Fruit fly (Drosophila melanogaster) whole organism, embryonic: Measurements from ENCODE around the gene Oseg1.

Experiments used
- Asciz ChIP-seq: fragments of 200-800 bp; sonication (Bioruptor generic); optimal IDR thresholded peaks from 2 replicates; lab custom pipeline; 2017; ENCODE audit warnings: missing biosample characterization, mild to moderate bottlenecking, missing genetic modification characterization, missing genetic modification reagents
- CG11504 ChIP-seq: fragments of 200-800 bp; sonication (Bioruptor generic); optimal IDR thresholded peaks from 3 replicates; lab custom pipeline; 2019; ENCODE audit warnings: missing biosample characterization, mild to moderate bottlenecking, missing genetic modification characterization, moderate library complexity
- CG13424 ChIP-seq: fragments of 200-800 bp; sonication (Bioruptor generic); optimal IDR thresholded peaks from 2 replicates; lab custom pipeline; 2019; ENCODE audit warnings: missing biosample characterization, mild to moderate bottlenecking, missing genetic modification characterization, moderate library complexity
- CG13775 ChIP-seq: fragments of 200-800 bp; sonication (Bioruptor generic); optimal IDR thresholded peaks from 3 replicates; lab custom pipeline; 2017; ENCODE audit warnings: missing biosample characterization, mild to moderate bottlenecking, missing genetic modification characterization
- CG1529 ChIP-seq: fragments of 200-800 bp; sonication (Bioruptor generic); optimal IDR thresholded peaks from 3 replicates; lab custom pipeline; 2018; ENCODE audit warnings: missing biosample characterization, missing genetic modification characterization
- CG16779 ChIP-seq: fragments of 200-800 bp; sonication (Bioruptor generic); IDR thresholded peaks from 2 replicates; pipeline ENCODE4 v1.3.6; 2022; ENCODE audit warnings: missing biosample characterization, missing genetic modification characterization
- CG17359 ChIP-seq: fragments of 200-800 bp; sonication (Bioruptor generic); optimal IDR thresholded peaks from 3 replicates; lab custom pipeline; 2018; ENCODE audit warnings: missing biosample characterization, mild to moderate bottlenecking, missing genetic modification characterization, moderate library complexity
- CG18011 ChIP-seq: fragments of 200-800 bp; sonication (Bioruptor generic); optimal IDR thresholded peaks from 2 replicates; lab custom pipeline; 2017; ENCODE audit warnings: missing biosample characterization, missing genetic modification characterization, mild to moderate bottlenecking, moderate library complexity, missing genotype
- CG18764 ChIP-seq: fragments of 200-800 bp; sonication (Bioruptor generic); optimal IDR thresholded peaks from 3 replicates; lab custom pipeline; 2016; ENCODE audit warnings: missing biosample characterization, missing genetic modification characterization
- CG2199 ChIP-seq: fragments of 200-800 bp; sonication (Bioruptor generic); IDR thresholded peaks from 3 replicates; pipeline ENCODE4 v1.3.6; 2022; ENCODE audit warnings: missing biosample characterization, missing genetic modification characterization
- CG3065 ChIP-seq: fragments of 200-800 bp; sonication (Bioruptor generic); optimal IDR thresholded peaks from 2 replicates; lab custom pipeline; 2016; ENCODE audit warnings: missing biosample characterization, missing genetic modification characterization
- CG3281 ChIP-seq: fragments of 200-800 bp; sonication (Bioruptor generic); optimal IDR thresholded peaks from 3 replicates; lab custom pipeline; 2017; ENCODE audit warnings: missing biosample characterization, mild to moderate bottlenecking, missing genetic modification characterization
- CG34422 ChIP-seq: fragments of 200-800 bp; sonication (Bioruptor generic); IDR thresholded peaks from 3 replicates; pipeline ENCODE4 v1.3.6; 2022; ENCODE audit warnings: missing biosample characterization, missing genetic modification characterization
- CG5180 ChIP-seq: fragments of 200-800 bp; sonication (Bioruptor generic); optimal IDR thresholded peaks from 3 replicates; lab custom pipeline; 2017; ENCODE audit warnings: missing biosample characterization, missing genetic modification characterization, mild to moderate bottlenecking, moderate library complexity, missing genetic modification reagents
- CG6254 ChIP-seq: fragments of 200-800 bp; sonication (Bioruptor generic); optimal IDR thresholded peaks from 3 replicates; lab custom pipeline; 2017; ENCODE audit warnings: mild to moderate bottlenecking, missing biosample characterization, missing genetic modification reagents, missing genetic modification characterization
- CG6854 ChIP-seq: fragments of 200-800 bp; sonication (Bioruptor generic); optimal IDR thresholded peaks from 3 replicates; lab custom pipeline; 2017; ENCODE audit warnings: missing biosample characterization, mild to moderate bottlenecking, missing genetic modification characterization
- CG7556 ChIP-seq: fragments of 200-800 bp; sonication (Bioruptor generic); optimal IDR thresholded peaks from 2 replicates; lab custom pipeline; 2017; ENCODE audit warnings: missing biosample characterization, mild to moderate bottlenecking, missing genetic modification characterization
- CG9727 ChIP-seq: fragments of 200-800 bp; sonication (Bioruptor generic); optimal IDR thresholded peaks from 3 replicates; lab custom pipeline; 2017; ENCODE audit warnings: missing biosample characterization, mild to moderate bottlenecking, missing genetic modification characterization
- CTCF ChIP-seq: fragments of 200-800 bp; sonication (Bioruptor generic); optimal IDR thresholded peaks from 2 replicates; lab custom pipeline; 2017; ENCODE audit warnings: missing biosample characterization, mild to moderate bottlenecking, missing genetic modification characterization, moderate library complexity
- Chrac-16 ChIP-seq: fragments of 200-800 bp; sonication (Bioruptor generic); optimal IDR thresholded peaks from 3 replicates; lab custom pipeline; 2016; ENCODE audit warnings: missing biosample characterization, missing genetic modification characterization
- CkIIα-i1 ChIP-seq: fragments of 200-800 bp; sonication (Bioruptor generic); IDR thresholded peaks from 2 replicates; pipeline ENCODE4 v1.3.6; 2022; ENCODE audit warnings: missing biosample characterization, missing genetic modification characterization
- CoRest ChIP-seq: fragments of 200-800 bp; sonication (Bioruptor generic); optimal IDR thresholded peaks from 3 replicates; lab custom pipeline; 2018; ENCODE audit warnings: missing biosample characterization, mild to moderate bottlenecking, missing genetic modification characterization, moderate library complexity
- D19A ChIP-seq: fragments of 200-800 bp; optimal IDR thresholded peaks from 3 replicates; lab custom pipeline; 2019; ENCODE audit warnings: missing biosample characterization, mild to moderate bottlenecking, missing genetic modification characterization, moderate library complexity
- Eip74EF ChIP-seq, 2 experiments: fragments of 200-800 bp in 1 of 2; fragments of >200 bp in 1 of 2; sonication (Bioruptor generic) in 1 of 2; optimal IDR thresholded peaks; 2 replicates each; lab custom pipeline; 2017 to 2019; ENCODE audit warnings: missing biosample characterization in 2 of 2, missing genetic modification characterization in 2 of 2, mild to moderate bottlenecking in 1 of 2, moderate library complexity in 1 of 2
- H2.0 ChIP-seq: fragments of 200-800 bp; sonication (Bioruptor generic); IDR thresholded peaks from 2 replicates; pipeline ENCODE4 v1.3.6; 2022; ENCODE audit warnings: missing biosample characterization, missing genetic modification characterization
- Hmr ChIP-seq: fragments of 200-800 bp; sonication (Bioruptor generic); optimal IDR thresholded peaks from 3 replicates; lab custom pipeline; 2017; ENCODE audit warnings: mild to moderate bottlenecking, missing biosample characterization, missing genetic modification reagents, missing genetic modification characterization
- Hr3 ChIP-seq: fragments of 200-800 bp; sonication (Bioruptor generic); optimal IDR thresholded peaks from 3 replicates; lab custom pipeline; 2016; ENCODE audit warnings: missing biosample characterization, missing genetic modification characterization
- Med ChIP-seq: fragments of 200-800 bp; sonication (Bioruptor generic); peaks from one replicate; lab custom pipeline; 2016; ENCODE audit warnings: missing biosample characterization, missing genetic modification characterization, mild to moderate bottlenecking, inconsistent platforms, moderate library complexity
- Nf-YC ChIP-seq: fragments of 200-800 bp; optimal IDR thresholded peaks from 3 replicates; lab custom pipeline; 2019; ENCODE audit warnings: missing biosample characterization, mild to moderate bottlenecking, missing genetic modification characterization, moderate library complexity
- Oli ChIP-seq: fragments of 200-800 bp; sonication (Bioruptor generic); optimal IDR thresholded peaks from 2 replicates; lab custom pipeline; 2018; ENCODE audit warnings: missing biosample characterization, mild to moderate bottlenecking, missing genetic modification characterization, moderate library complexity
- PHDP ChIP-seq: fragments of 200-800 bp; sonication (Bioruptor generic); optimal IDR thresholded peaks from 3 replicates; lab custom pipeline; 2018; ENCODE audit warnings: missing biosample characterization, mild to moderate bottlenecking, missing genetic modification characterization, moderate library complexity
- Scr ChIP-seq: fragments of 200-800 bp; sonication (Bioruptor generic); IDR thresholded peaks from 2 replicates; pipeline ENCODE4 v1.3.6; 2022; ENCODE audit warnings: missing biosample characterization, missing genetic modification characterization; ENCODE audit not compliant: partially characterized antibody
- Sox100B ChIP-seq: fragments of 200-800 bp; sonication (Bioruptor generic); optimal IDR thresholded peaks from 3 replicates; lab custom pipeline; 2018; ENCODE audit warnings: missing biosample characterization, mild to moderate bottlenecking, missing genetic modification characterization
- Xrp1 ChIP-seq: fragments of 200-800 bp; sonication (Bioruptor generic); IDR thresholded peaks from 2 replicates; pipeline ENCODE4 v1.3.6; 2022; ENCODE audit warnings: missing biosample characterization, missing genetic modification characterization
- ara ChIP-seq: fragments of 200-800 bp; sonication (Bioruptor generic); IDR thresholded peaks from 2 replicates; pipeline ENCODE4 v1.3.6; 2022; ENCODE audit warnings: missing biosample characterization, missing genetic modification characterization
- bsh ChIP-seq, 2 experiments: fragments of 200-800 bp; sonication (Bioruptor generic); optimal IDR thresholded peaks; 2 replicates each; lab custom pipeline; 2017 to 2018; ENCODE audit warnings: mild to moderate bottlenecking in 2 of 2, missing biosample characterization in 2 of 2, missing genetic modification characterization in 2 of 2, moderate library complexity in 1 of 2
- chm ChIP-seq: fragments of 200-800 bp; sonication (Bioruptor generic); IDR thresholded peaks from 2 replicates; pipeline ENCODE4 v1.3.6; 2022; ENCODE audit warnings: missing biosample characterization, missing genetic modification characterization
- crol ChIP-seq: fragments of 200-800 bp; sonication (Bioruptor generic); IDR thresholded peaks from 2 replicates; pipeline ENCODE4 v1.3.6; 2022; ENCODE audit warnings: missing biosample characterization, missing genetic modification characterization
- dmrt99B ChIP-seq: fragments of 200-800 bp; sonication (Bioruptor generic); optimal IDR thresholded peaks from 2 replicates; lab custom pipeline; 2018; ENCODE audit warnings: missing biosample characterization, mild to moderate bottlenecking, missing genetic modification characterization, moderate library complexity
- lab ChIP-seq: fragments of 200-800 bp; sonication (Bioruptor generic); optimal IDR thresholded peaks from 3 replicates; lab custom pipeline; 2017; ENCODE audit warnings: missing biosample characterization, missing genetic modification characterization, mild to moderate bottlenecking, moderate library complexity, missing genetic modification reagents
- nerfin-1 ChIP-seq: fragments of 200-800 bp; sonication (Bioruptor generic); optimal IDR thresholded peaks from 3 replicates; lab custom pipeline; 2019; ENCODE audit warnings: missing biosample characterization, mild to moderate bottlenecking, missing genetic modification characterization, moderate library complexity
- nom ChIP-seq: fragments of 200-800 bp; sonication (Bioruptor generic); optimal IDR thresholded peaks from 2 replicates; lab custom pipeline; 2017; ENCODE audit warnings: missing biosample characterization, missing genetic modification characterization, mild to moderate bottlenecking, moderate library complexity, missing genetic modification reagents
- pb ChIP-seq: fragments of 200-800 bp; sonication (Bioruptor generic); optimal IDR thresholded peaks from 3 replicates; lab custom pipeline; 2016; ENCODE audit warnings: missing biosample characterization, missing genetic modification characterization
- phol ChIP-seq: fragments of 200-800 bp; sonication (Bioruptor generic); optimal IDR thresholded peaks from 3 replicates; lab custom pipeline; 2018; ENCODE audit warnings: missing biosample characterization, mild to moderate bottlenecking, missing genetic modification characterization, moderate library complexity
- sens ChIP-seq: fragments of 200-800 bp; sonication (Bioruptor generic); peaks from one replicate; lab custom pipeline; 2016; ENCODE audit warnings: missing biosample characterization, missing genetic modification characterization
- sens-2 ChIP-seq: fragments of 200-800 bp; sonication (Bioruptor generic); IDR thresholded peaks from 2 replicates; pipeline ENCODE4 v1.3.6; 2022; ENCODE audit warnings: missing biosample characterization, missing genetic modification characterization
- sisA ChIP-seq: fragments of 200-800 bp; sonication (Bioruptor generic); IDR thresholded peaks from 2 replicates; pipeline ENCODE4 v1.3.6; 2022; ENCODE audit warnings: missing biosample characterization, missing genetic modification characterization
- tll ChIP-seq, 2 experiments: fragments of 200-800 bp in 1 of 2; fragments of >200 bp in 1 of 2; sonication (Bioruptor generic) in 1 of 2; optimal IDR thresholded peaks; 2 replicates each; lab custom pipeline; 2017 to 2019; ENCODE audit warnings: missing biosample characterization in 2 of 2, missing genetic modification characterization in 2 of 2, mild to moderate bottlenecking in 1 of 2, moderate library complexity in 1 of 2
- unpg ChIP-seq: fragments of 200-800 bp; sonication (Bioruptor generic); optimal IDR thresholded peaks from 3 replicates; lab custom pipeline; 2018; ENCODE audit warnings: missing biosample characterization, mild to moderate bottlenecking, missing genetic modification characterization, moderate library complexity
- wor ChIP-seq: fragments of 200-800 bp; sonication (Bioruptor generic); IDR thresholded peaks from 2 replicates; pipeline ENCODE4 v1.3.6; 2022; ENCODE audit warnings: missing biosample characterization, missing genetic modification characterization

Oseg1 gene

DNA sequence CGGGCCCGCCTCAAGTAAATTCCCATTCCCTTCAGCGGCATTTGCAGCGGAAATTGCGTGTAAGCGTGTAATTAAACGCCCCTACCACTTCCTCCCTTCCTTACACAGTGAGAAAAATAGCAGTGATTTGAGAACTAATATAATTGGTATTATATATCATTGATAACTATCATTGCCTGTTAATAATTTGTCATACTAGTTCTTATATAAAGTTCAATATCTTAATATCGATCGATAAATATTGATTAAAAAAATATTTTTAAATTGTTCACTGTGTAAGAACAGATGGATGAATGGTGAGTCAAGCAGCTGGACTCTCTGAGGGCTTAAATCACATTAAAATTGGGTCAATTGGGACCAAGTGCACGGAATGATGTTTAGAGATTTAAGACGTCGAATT, 32.4 kb upstream of the Oseg1 start (continued):
- peak; percentile 58 for TF ChIP-seq CG6854
- peak; percentile 34 for TF ChIP-seq Sox100B (GFP tag; lab: Kevin White, UChicago)
- no peak for TF ChIP-seq Scr
- peak; percentile 66 for TF ChIP-seq D19A (tag; lab: Kevin White, UChicago)
- TF ChIP-seq Asciz, result peak; percentile 15
- TF ChIP-seq dmrt99B (tag; lab: Kevin White, UChicago), result peak; percentile 61
- TF ChIP-seq chm, result 0 out of 2 replicates have a peak, but pooled peaks have one; percentile 30
- TF ChIP-seq wor, result no peak
- TF ChIP-seq Oli (tag; lab: Kevin White, UChicago), result peak; percentile 7
- peak; percentile 26 for TF ChIP-seq CG5180 (GFP tag; lab: Kevin White, UChicago)
- no peak for TF ChIP-seq sens-2 (GFP tag; lab: Robert Waterston, UW)
- TF ChIP-seq CG3281 (GFP tag; lab: Kevin White, UChicago), result peak; percentile 30
- no peak for TF ChIP-seq CG1529 (GFP tag; lab: Kevin White, UChicago)
- peak; percentile 76 for TF ChIP-seq CG17359 (tag; lab: Kevin White, UChicago)
- TF ChIP-seq CoRest, result peak; percentile 20
- 0 out of 2 replicates have a peak, but pooled peaks have one; percentile 5 for TF ChIP-seq ara (GFP tag; lab: Robert Waterston, UW)
- TF ChIP-seq crol (GFP tag; lab: Robert Waterston, UW), result no peak
- TF ChIP-seq Xrp1 (GFP tag; lab: Robert Waterston, UW), result peak; percentile 69; the same call in 1 of the 2 replicates
- TF ChIP-seq pb (GFP tag; lab: Kevin White, UChicago), result no peak
- TF ChIP-seq CG34422, result 0 out of 3 replicates have a peak, but pooled peaks have one; percentile 50
- peak; percentile 17 for TF ChIP-seq CG13424 (tag; lab: Kevin White, UChicago)
- peak; percentile 27 for TF ChIP-seq CG18764
- no peak for TF ChIP-seq CTCF (GFP tag; lab: Kevin White, UChicago)
- TF ChIP-seq unpg (GFP tag; lab: Kevin White, UChicago), result peak; percentile 27
- peak; percentile 29 for TF ChIP-seq PHDP (tag; lab: Kevin White, UChicago)
- TF ChIP-seq Nf-YC (tag; lab: Kevin White, UChicago), result peak; percentile 56
- peak in 1 of 2 experiments; percentile 39 for TF ChIP-seq Eip74EF (GFP tag; optimal IDR thresholded peaks at IDR 0.05; lab: Kevin White, UChicago)
- TF ChIP-seq CG18011 (GFP tag; lab: Kevin White, UChicago), result no peak
- TF ChIP-seq phol (tag; lab: Kevin White, UChicago), result peak; percentile 71
- peak; percentile 11 for TF ChIP-seq CG7556 (GFP tag; lab: Kevin White, UChicago)
- peak; percentile 38 for TF ChIP-seq sisA
- TF ChIP-seq Med (GFP tag; lab: Kevin White, UChicago), result peak; percentile 66
- TF ChIP-seq nom (GFP tag; lab: Kevin White, UChicago), result peak; percentile 33
- TF ChIP-seq CG6254 (GFP tag; lab: Kevin White, UChicago), result peak; percentile 34
- TF ChIP-seq bsh (GFP tag; optimal IDR thresholded peaks at IDR 0.05; lab: Kevin White, UChicago), result peak in 1 of 2 experiments; percentile 8
- no peak for TF ChIP-seq CkIIα-i1
- peak; percentile 53 for TF ChIP-seq sens (GFP tag; lab: Kevin White, UChicago)
- TF ChIP-seq H2.0 (GFP tag; lab: Robert Waterston, UW), result peak; percentile 55
- no peak for TF ChIP-seq CG16779 (GFP tag; lab: Robert Waterston, UW)
- no peak for TF ChIP-seq Chrac-16 (GFP tag; lab: Kevin White, UChicago)
- TF ChIP-seq tll (GFP tag; optimal IDR thresholded peaks at IDR 0.05; lab: Kevin White, UChicago), result peak in 1 of 2 experiments; percentile 55
- peak; percentile 68 for TF ChIP-seq lab
- TF ChIP-seq CG3065 (GFP tag; lab: Kevin White, UChicago), result no peak
- TF ChIP-seq CG13775, result no peak
- TF ChIP-seq CG9727 (GFP tag; lab: Kevin White, UChicago), result peak; percentile 44
- TF ChIP-seq CG11504 (tag; lab: Kevin White, UChicago), result peak; percentile 75
- peak; percentile 8 for TF ChIP-seq Hmr
- TF ChIP-seq nerfin-1, result peak; percentile 48
- TF ChIP-seq Hr3 (GFP tag; lab: Kevin White, UChicago), result no peak
- TF ChIP-seq CG2199 (GFP tag; lab: Robert Waterston, UW), result peak; percentile 58; the same call in 1 of the 3 replicates
